Worm (Caenorhabditis elegans) whole organism, early embryonic: ENCODE results near the gene sri-62.
A peak's percentile ranks its signal among the peaks of the same experiment; 100 is the strongest.

ENCODE experiments used
- B0310.2 ChIP-seq: sonication (generic microtip); optimal IDR thresholded peaks from 2 replicates; lab custom pipeline; 2016; ENCODE audit warnings: mild to moderate bottlenecking, missing genetic modification characterization, missing compliant biosample characterization
- F13C5.2 ChIP-seq: sonication (generic microtip); optimal IDR thresholded peaks from 2 replicates; lab custom pipeline; 2017; ENCODE audit warnings: mild to moderate bottlenecking, missing genetic modification characterization, inconsistent platforms, missing compliant biosample characterization
- aly-1 ChIP-seq: sonication (generic microtip); optimal IDR thresholded peaks from 2 replicates; lab custom pipeline; 2016; ENCODE audit warnings: missing genetic modification characterization, missing compliant biosample characterization
- ama-1 ChIP-seq: fragments of 150-350 bp; optimal IDR thresholded peaks from 2 replicates; lab custom pipeline; 2014
- ceh-13 ChIP-seq: fragments of 200-800 bp; sonication (Bioruptor generic); optimal IDR thresholded peaks from 2 replicates; lab custom pipeline; 2018; ENCODE audit warnings: mild to moderate bottlenecking, missing genetic modification characterization, missing compliant biosample characterization
- ceh-36 ChIP-seq: sonication (generic microtip); optimal IDR thresholded peaks from 2 replicates; lab custom pipeline; 2016; ENCODE audit warnings: missing genetic modification characterization, inconsistent platforms, missing compliant biosample characterization
- ets-7 ChIP-seq: sonication (generic microtip); optimal IDR thresholded peaks from 2 replicates; lab custom pipeline; 2016; ENCODE audit warnings: missing genotype, missing genetic modification characterization, missing compliant biosample characterization
- flt-1 ChIP-seq: fragments of 200-800 bp; sonication (Bioruptor generic); IDR thresholded peaks from 2 replicates; pipeline ENCODE4 v1.3.6; 2022; ENCODE audit warnings: missing genetic modification characterization, missing compliant biosample characterization
- hmbx-1 ChIP-seq: sonication (generic microtip); optimal IDR thresholded peaks from 2 replicates; lab custom pipeline; 2016; ENCODE audit warnings: mild to moderate bottlenecking, missing genetic modification characterization, missing compliant biosample characterization
- hmg-4 ChIP-seq: fragments of 200-800 bp; sonication (Bioruptor generic); optimal IDR thresholded peaks from 2 replicates; lab custom pipeline; 2018; ENCODE audit warnings: mild to moderate bottlenecking, missing genetic modification characterization, missing compliant biosample characterization
- hnd-1 ChIP-seq: sonication (generic microtip); optimal IDR thresholded peaks from 2 replicates; lab custom pipeline; 2016; ENCODE audit warnings: missing genetic modification characterization, missing compliant biosample characterization
- pes-1 ChIP-seq: fragments of 200-800 bp; sonication (Bioruptor generic); IDR thresholded peaks from 2 replicates; pipeline ENCODE4 v1.3.6; 2022; ENCODE audit warnings: missing genetic modification reagents, missing genetic modification characterization, missing compliant biosample characterization
- scrt-1 ChIP-seq: fragments of 200-800 bp; sonication (Bioruptor generic); IDR thresholded peaks from 2 replicates; pipeline ENCODE4 v1.3.6; 2022; ENCODE audit warnings: missing genetic modification characterization, missing compliant biosample characterization
- sea-1 ChIP-seq: fragments of 200-800 bp; sonication (Bioruptor generic); conservative IDR thresholded peaks from 2 replicates; pipeline ENCODE4 v1.3.6; 2022; ENCODE audit warnings: missing genetic modification characterization, missing compliant biosample characterization
- tbx-11 ChIP-seq: fragments of 200-800 bp; sonication (Bioruptor generic); IDR thresholded peaks from 2 replicates; pipeline ENCODE4 v1.3.6; 2022; ENCODE audit warnings: missing genetic modification characterization, missing compliant biosample characterization
- tbx-37 ChIP-seq: fragments of 200-800 bp; sonication (Bioruptor generic); conservative IDR thresholded peaks from 2 replicates; pipeline ENCODE4 v1.3.6; 2022; ENCODE audit warnings: missing genetic modification reagents, missing genetic modification characterization, missing compliant biosample characterization
- tra-4 ChIP-seq: sonication (generic microtip); optimal IDR thresholded peaks from 2 replicates; lab custom pipeline; 2017; ENCODE audit warnings: missing genetic modification characterization, missing compliant biosample characterization

The sri-62 gene

DNA sequence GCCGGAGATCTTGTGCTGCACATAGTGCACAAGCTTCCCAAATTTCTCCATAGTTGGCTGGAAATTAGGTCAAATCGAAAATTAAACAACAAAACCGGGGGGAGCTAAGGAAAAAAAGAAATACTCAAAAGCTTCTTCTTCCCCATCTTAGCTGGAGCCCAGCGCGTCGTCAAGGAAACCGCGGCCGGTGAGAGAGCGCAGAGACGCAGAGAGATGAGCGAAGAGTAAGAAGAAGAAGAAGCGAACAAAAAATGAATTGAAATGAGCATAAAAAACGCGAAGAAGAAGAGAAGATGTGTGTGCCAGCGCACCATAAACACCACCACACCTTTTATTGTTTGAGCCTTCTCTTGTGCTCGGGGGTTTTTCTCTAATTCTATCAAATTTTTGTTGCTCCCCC, 36.9 kb upstream of the sri-62 start, which contains the start of gene wdr-31:
Gene wdr-31, minus strand, starts transcription at position 101 of the 400 bp plus-strand sequence.
- TF ChIP-seq ama-1 (no peak), hmg-4 (GFP tag; lab: Kevin White, UChicago) (no peak), ceh-13 (GFP tag; lab: Kevin White, UChicago) (no peak), ets-7 (tag; lab: Kevin White, UChicago) (no peak), tbx-37 (no peak), ceh-36 (tag; lab: Kevin White, UChicago) (no peak), pes-1 (GFP tag; lab: Robert Waterston, UW) (no peak), flt-1 (GFP tag; lab: Robert Waterston, UW) (no peak), B0310.2 (tag; lab: Kevin White, UChicago) (no peak), aly-1 (tag; lab: Kevin White, UChicago) (no peak), F13C5.2 (tag; lab: Kevin White, UChicago) (no peak), hmbx-1 (tag; lab: Kevin White, UChicago) (no peak)

DNA sequence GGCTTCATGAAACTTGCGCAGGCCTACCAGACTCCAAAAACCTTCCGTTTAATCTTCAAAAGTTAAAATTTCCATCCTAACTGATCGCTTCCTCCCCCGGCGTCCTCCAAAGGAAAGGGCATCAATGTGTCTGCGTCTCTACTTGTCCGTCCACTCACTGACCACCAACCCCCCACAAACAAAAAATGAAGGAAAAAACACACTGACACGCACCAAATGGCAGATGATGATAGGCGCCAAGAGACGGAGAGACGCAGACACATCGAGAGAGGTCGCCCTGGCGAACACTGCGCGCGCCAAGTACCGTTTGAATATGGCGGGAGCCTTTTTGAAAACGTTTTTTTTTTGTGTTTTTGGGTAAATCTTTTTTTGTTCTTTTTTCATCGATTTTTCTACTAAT, 36.5 kb upstream of the sri-62 start:
- TF ChIP-seq hmg-4 (GFP tag; lab: Kevin White, UChicago) (no peak), scrt-1 (0 out of 2 replicates have a peak, but pooled peaks have one; percentile 27)

ce11 chrII:2734266-2734665, 36.0 kb upstream of the sri-62 start:
- TF ChIP-seq ceh-36 (tag; lab: Kevin White, UChicago) (peak; percentile 66), ama-1 (no peak), ceh-13 (GFP tag; lab: Kevin White, UChicago) (no peak), tbx-11 (no peak), tbx-37 (no peak)

DNA sequence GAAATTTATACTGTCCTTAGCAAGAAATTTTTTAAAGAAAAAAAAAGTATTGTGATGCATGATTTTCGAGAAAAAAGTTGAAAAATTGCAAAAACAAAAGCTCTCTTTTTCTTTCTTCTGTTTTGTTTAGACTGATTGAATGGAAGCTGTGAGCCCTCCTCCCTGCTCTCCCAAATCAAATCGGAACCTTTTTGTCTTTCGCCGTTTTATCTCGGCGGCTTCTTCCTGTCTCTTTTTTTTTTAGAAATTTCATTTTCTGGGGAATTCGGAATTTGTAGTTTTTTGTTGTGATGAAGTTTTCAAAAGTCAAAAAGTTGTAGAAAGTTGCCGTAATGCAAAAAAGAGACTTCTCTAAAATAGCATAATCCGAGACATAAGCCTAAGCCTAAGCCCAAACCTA, 32.4 kb upstream of the sri-62 start:
- TF ChIP-seq scrt-1 (no peak), F13C5.2 (tag; lab: Kevin White, UChicago) (no peak), B0310.2 (tag; lab: Kevin White, UChicago) (no peak), aly-1 (tag; lab: Kevin White, UChicago) (no peak), hmbx-1 (tag; lab: Kevin White, UChicago) (no peak), sea-1 (GFP tag; lab: Robert Waterston, UW) (no peak), tbx-11 (no peak), hmg-4 (GFP tag; lab: Kevin White, UChicago) (no peak), tra-4 (no peak), flt-1 (GFP tag; lab: Robert Waterston, UW) (no peak), pes-1 (GFP tag; lab: Robert Waterston, UW) (no peak), ceh-13 (GFP tag; lab: Kevin White, UChicago) (no peak), hnd-1 (no peak), ama-1 (no peak), ceh-36 (tag; lab: Kevin White, UChicago) (no peak), ets-7 (tag; lab: Kevin White, UChicago) (no peak), tbx-37 (no peak)

DNA sequence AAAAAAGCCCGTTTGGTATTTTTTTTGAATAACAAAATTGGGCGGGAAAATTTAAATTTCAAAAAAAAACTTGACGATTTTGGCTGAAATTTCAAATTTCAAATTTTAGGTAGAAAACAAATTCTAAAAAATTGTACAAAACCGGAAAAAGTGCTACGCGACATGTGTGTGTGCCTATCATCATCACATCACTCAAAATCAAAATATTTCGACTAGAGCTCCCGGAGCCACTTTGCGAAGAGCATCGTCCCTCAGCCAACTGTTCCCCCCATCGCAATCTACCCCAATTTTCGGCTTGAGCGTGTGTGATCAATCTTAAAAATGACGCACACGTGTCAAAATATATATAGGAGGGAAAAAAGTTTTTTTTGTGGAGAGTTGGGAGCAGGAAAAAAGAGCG, 28.5 kb upstream of the sri-62 start:
- TF ChIP-seq scrt-1 = no peak

DNA sequence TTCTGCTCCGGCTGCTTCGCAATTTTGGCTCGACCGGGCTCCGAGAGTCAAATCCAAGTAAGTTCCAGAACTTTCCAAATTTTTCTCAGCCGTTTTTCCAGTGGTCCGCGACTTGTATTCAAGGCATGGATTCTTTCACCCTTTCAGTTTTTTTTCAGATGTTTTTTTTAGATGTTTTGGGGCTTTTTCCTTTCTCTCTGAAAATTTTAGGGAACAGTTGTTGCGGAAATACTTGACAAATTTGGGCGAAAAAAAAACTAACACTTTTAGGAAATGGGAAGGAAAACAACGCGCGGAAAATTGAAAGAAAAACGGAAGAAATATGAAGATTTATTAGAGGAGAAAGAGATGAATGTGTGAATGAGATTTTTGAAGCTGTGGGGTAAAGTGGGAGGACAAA, 27.3 kb upstream of the sri-62 start, which contains the start of the genes T05A8.11 and nep-2:
Gene T05A8.11, minus strand, starts transcription at position 101 of the 400 bp plus-strand sequence.
Gene nep-2, minus strand, starts transcription at position 192 of the 400 bp plus-strand sequence.
- TF ChIP-seq ceh-36 (tag; lab: Kevin White, UChicago) = no peak
- TF ChIP-seq flt-1 (GFP tag; lab: Robert Waterston, UW) = no peak
- no peak for TF ChIP-seq scrt-1
- TF ChIP-seq ets-7 (tag; lab: Kevin White, UChicago) = no peak
- TF ChIP-seq tbx-37 = no peak
- no peak for TF ChIP-seq hmbx-1 (tag; lab: Kevin White, UChicago)
- no peak for TF ChIP-seq F13C5.2 (tag; lab: Kevin White, UChicago)
- no peak for TF ChIP-seq ama-1
- TF ChIP-seq hnd-1 = no peak
- no peak for TF ChIP-seq sea-1 (GFP tag; lab: Robert Waterston, UW)
- TF ChIP-seq hmg-4 (GFP tag; lab: Kevin White, UChicago) = no peak
- TF ChIP-seq ceh-13 (GFP tag; lab: Kevin White, UChicago) = no peak
- TF ChIP-seq aly-1 (tag; lab: Kevin White, UChicago) = no peak
- TF ChIP-seq pes-1 (GFP tag; lab: Robert Waterston, UW) = no peak
- no peak for TF ChIP-seq B0310.2 (tag; lab: Kevin White, UChicago)

DNA sequence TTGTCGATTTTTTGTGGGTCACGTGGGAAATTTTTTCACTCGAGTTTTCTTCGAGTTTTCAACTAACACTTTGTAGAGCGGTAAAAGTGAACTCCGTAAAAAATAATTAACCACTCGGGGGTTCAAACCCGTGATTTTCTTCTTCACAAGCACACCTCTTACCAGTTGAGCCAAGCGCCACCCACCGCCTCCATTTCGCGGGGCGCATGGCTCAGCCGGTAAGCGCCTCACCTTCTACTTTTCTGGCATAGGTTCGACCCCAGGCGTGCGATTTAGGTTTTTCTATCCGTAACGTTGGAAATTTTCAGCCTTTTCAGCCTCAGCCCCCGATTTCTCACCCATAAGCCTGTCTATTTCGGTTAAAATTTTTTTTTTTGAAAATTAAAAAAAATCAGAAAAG, 23.7 kb upstream of the sri-62 start:
- TF ChIP-seq B0310.2 (tag; lab: Kevin White, UChicago) (no peak), hnd-1 (no peak), tra-4 (no peak)

- TF ChIP-seq pes-1 (GFP tag; lab: Robert Waterston, UW) = no peak
- TF ChIP-seq ceh-36 (tag; lab: Kevin White, UChicago) = no peak
- no peak for TF ChIP-seq sea-1 (GFP tag; lab: Robert Waterston, UW)
- TF ChIP-seq aly-1 (tag; lab: Kevin White, UChicago) = no peak
- TF ChIP-seq hmg-4 (GFP tag; lab: Kevin White, UChicago) = no peak
- TF ChIP-seq ets-7 (tag; lab: Kevin White, UChicago) = no peak
- TF ChIP-seq scrt-1 = no peak
- no peak for TF ChIP-seq B0310.2 (tag; lab: Kevin White, UChicago)
- TF ChIP-seq ama-1 = no peak
- TF ChIP-seq tra-4 = no peak
- TF ChIP-seq ceh-13 (GFP tag; lab: Kevin White, UChicago) = no peak
- no peak for TF ChIP-seq flt-1 (GFP tag; lab: Robert Waterston, UW)
- no peak for TF ChIP-seq tbx-37
- TF ChIP-seq hnd-1 = no peak
- no peak for TF ChIP-seq hmbx-1 (tag; lab: Kevin White, UChicago)
Observed at ce11 chrII:2719212-2719611, 20.9 kb upstream of the sri-62 start.
